Worm (Caenorhabditis elegans): ENCODE results near the gene R31.2.

DNA sequence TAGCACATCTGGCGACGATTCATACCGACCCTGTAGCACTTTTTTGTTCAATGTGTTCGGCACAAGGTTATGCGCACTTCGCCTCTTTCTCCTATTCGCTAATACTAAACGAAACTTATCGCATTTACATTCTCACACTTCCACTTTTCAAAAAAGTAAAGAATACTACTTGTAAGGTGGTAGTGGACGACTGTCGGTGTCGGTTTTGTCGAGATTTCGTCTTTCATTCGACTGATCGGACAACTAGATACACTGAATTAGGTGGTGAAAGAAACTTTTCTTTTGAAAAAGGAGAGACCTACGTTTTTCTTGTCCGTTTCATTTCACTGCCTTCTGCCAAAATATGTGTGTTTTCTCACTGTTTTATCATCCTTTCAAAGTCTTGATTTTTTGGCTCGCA, 19.8 kb upstream of the R31.2 start:
- no peak for TF ChIP-seq T22C8.4 (GFP tag; IDR thresholded peaks at IDR 0.05)
- TF ChIP-seq ztf-23 (GFP tag; IDR thresholded peaks at IDR 0.05), result no peak

Data from whole organism, midembryonic.